Worm (Caenorhabditis elegans) whole organism, mixed stage, embryonic: ENCODE results near the gene K05F1.8.

Experiments used
- ceh-83 ChIP-seq: fragments of 200-800 bp; sonication (Bioruptor generic); optimal IDR thresholded peaks from 2 replicates; lab custom pipeline; 2018; ENCODE audit warnings: mild to moderate bottlenecking, missing genetic modification characterization, missing compliant biosample characterization
- elt-3 ChIP-seq: fragments of 150-350 bp; optimal IDR thresholded peaks from 2 replicates; lab custom pipeline; 2014; ENCODE audit warnings: missing biosample characterization, missing genetic modification characterization
- nhr-76 ChIP-seq: sonication (generic microtip); optimal IDR thresholded peaks from 2 replicates; lab custom pipeline; 2017; ENCODE audit warnings: missing biosample characterization, missing genetic modification characterization
- sem-2 ChIP-seq: fragments of 200-800 bp; sonication (Bioruptor generic); optimal IDR thresholded peaks from 2 replicates; lab custom pipeline; 2018; ENCODE audit warnings: mild to moderate bottlenecking, missing genetic modification characterization, missing compliant biosample characterization
- snpc-4 ChIP-seq: fragments of 150-350 bp; optimal IDR thresholded peaks from 2 replicates; lab custom pipeline; 2014; ENCODE audit warnings: missing biosample characterization, missing genetic modification characterization
- ztf-11 ChIP-seq: fragments of 150-350 bp; optimal IDR thresholded peaks from 2 replicates; lab custom pipeline; 2014; ENCODE audit warnings: missing biosample characterization, missing genetic modification characterization

DNA sequence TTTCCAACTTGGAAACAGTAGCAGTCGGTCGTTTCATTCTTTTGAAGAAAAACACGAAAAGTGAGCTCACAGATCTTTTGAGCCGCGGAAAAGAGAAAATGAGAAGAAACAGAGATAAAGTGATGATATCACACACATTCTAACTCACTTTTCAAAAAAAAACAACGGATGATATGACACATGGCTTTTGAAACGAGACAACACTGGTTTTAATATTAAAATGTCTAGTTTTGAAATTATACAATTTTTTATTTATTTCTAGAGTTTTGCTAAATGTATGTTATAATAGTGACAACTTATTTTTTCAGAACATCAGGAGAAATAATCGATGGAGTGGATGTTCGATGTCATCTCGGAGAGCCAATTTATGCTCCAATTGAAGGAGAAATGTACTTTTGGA lies 7.0 kb downstream of the K05F1.8 start, which contains the start of gene K05F1.14:
- TF ChIP-seq ztf-11 (tag; lab: Kevin White, UChicago) (no peak), sem-2 (GFP tag; lab: Kevin White, UChicago) (no peak), snpc-4 (tag; lab: Kevin White, UChicago) (no peak), elt-3 (tag; lab: Kevin White, UChicago) (no peak), ceh-83 (no peak), nhr-76 (tag; lab: Kevin White, UChicago) (no peak)
